Worm (Caenorhabditis elegans): Measurements from ENCODE around the gene ykt-6.
A peak's percentile ranks its signal among the peaks of the same experiment; 100 is the strongest.

ce11 chrIII:7281179-7281578 is 6.2 kb downstream of the ykt-6 start, which contains the start of gene B0361.3:
- TF ChIP-seq unc-86 (tag; optimal IDR thresholded peaks at IDR 0.05): no peak
- no peak for TF ChIP-seq rnt-1 (tag; optimal IDR thresholded peaks at IDR 0.05)
- TF ChIP-seq snpc-4 (tag; optimal IDR thresholded peaks at IDR 0.05): no peak
- TF ChIP-seq lin-13 (GFP tag; optimal IDR thresholded peaks at IDR 0.05): no peak
- TF ChIP-seq vab-15 (tag; optimal IDR thresholded peaks at IDR 0.05): no peak
- TF ChIP-seq zip-4 (GFP tag; optimal IDR thresholded peaks at IDR 0.05): no peak
- TF ChIP-seq nhr-28 (tag; optimal IDR thresholded peaks at IDR 0.05): no peak
- TF ChIP-seq lin-35 (GFP tag; optimal IDR thresholded peaks at IDR 0.05): peak in 1 of 2 experiments; percentile 46
- TF ChIP-seq fkh-10 (GFP tag; optimal IDR thresholded peaks at IDR 0.05): no peak
- no peak for TF ChIP-seq elt-3 (tag; optimal IDR thresholded peaks at IDR 0.05)
- no peak for TF ChIP-seq mab-9 (GFP tag; IDR thresholded peaks at IDR 0.05)
- TF ChIP-seq mdl-1 (tag; optimal IDR thresholded peaks at IDR 0.05): no peak
- no peak for TF ChIP-seq Y116A8C.19 (tag; optimal IDR thresholded peaks at IDR 0.05; ENCODE audit: borderline replicate concordance)

Data from whole organism, L1 larva.